Fruit fly (Drosophila melanogaster): Measurements from ENCODE around the gene Flo2.
A peak's percentile ranks its signal among the peaks of the same experiment; 100 is the strongest.

The Flo2 gene

dm6 chrX:14840417-14840872 lies 1.3 kb downstream of the Flo2 start (continued):
- TF ChIP-seq pb (GFP tag; optimal IDR thresholded peaks at IDR 0.05): no peak
- TF ChIP-seq Chrac-16 (GFP tag; optimal IDR thresholded peaks at IDR 0.05): no peak
- no peak for TF ChIP-seq ftz-f1 (GFP tag; optimal IDR thresholded peaks at IDR 0.05)
- no peak for TF ChIP-seq CG15514 (GFP tag; optimal IDR thresholded peaks at IDR 0.05)
- TF ChIP-seq fd102C (GFP tag; optimal IDR thresholded peaks at IDR 0.05): no peak
- TF ChIP-seq btn (GFP tag; optimal IDR thresholded peaks at IDR 0.05): no peak
- no peak for TF ChIP-seq tin (GFP tag; optimal IDR thresholded peaks at IDR 0.05)
- no peak; the same call in 1 of the 2 replicates for TF ChIP-seq bowl (GFP tag; IDR thresholded peaks at IDR 0.05)
- TF ChIP-seq insv (GFP tag; optimal IDR thresholded peaks at IDR 0.05): no peak
- no peak for TF ChIP-seq HHEX (GFP tag; optimal IDR thresholded peaks at IDR 0.05)
- peak; percentile 56 for TF ChIP-seq CG18262 (tag; optimal IDR thresholded peaks at IDR 0.05)
- no peak for TF ChIP-seq Scr (GFP tag; IDR thresholded peaks at IDR 0.05; ENCODE audit: partially characterized antibody)
- no peak for TF ChIP-seq Dll (GFP tag; IDR thresholded peaks at IDR 0.05; ENCODE audit: partially characterized antibody)
- no peak for TF ChIP-seq Max (GFP tag; optimal IDR thresholded peaks at IDR 0.05)
- TF ChIP-seq CG8924 (tag; optimal IDR thresholded peaks at IDR 0.05): peak; percentile 35
- TF ChIP-seq CG3163 (GFP tag; optimal IDR thresholded peaks at IDR 0.05): no peak
- TF ChIP-seq grn (GFP tag; optimal IDR thresholded peaks at IDR 0.05): no peak
- TF ChIP-seq pan (optimal IDR thresholded peaks at IDR 0.05): no peak
- peak in 1 of 2 experiments; percentile 58 for TF ChIP-seq pan (GFP tag; optimal IDR thresholded peaks at IDR 0.05 in 1 of 2, IDR thresholded peaks at IDR 0.05 in 1 of 2)
- no peak for TF ChIP-seq HmgZ (tag; optimal IDR thresholded peaks at IDR 0.05)
- no peak for TF ChIP-seq CG1647 (GFP tag; optimal IDR thresholded peaks at IDR 0.05)
- TF ChIP-seq pnt (GFP tag; optimal IDR thresholded peaks at IDR 0.05): no peak
- peak; percentile 60; the same call in 1 of the 2 replicates for TF ChIP-seq E2f1 (GFP tag; IDR thresholded peaks at IDR 0.05)
- TF ChIP-seq CG11723 (GFP tag; optimal IDR thresholded peaks at IDR 0.05): no peak
- no peak for TF ChIP-seq CG4404 (GFP tag; IDR thresholded peaks at IDR 0.05)
- no peak for TF ChIP-seq CG11398 (GFP tag; optimal IDR thresholded peaks at IDR 0.05)
- TF ChIP-seq p53 (GFP tag; optimal IDR thresholded peaks at IDR 0.05): no peak
- no peak for TF ChIP-seq cato (GFP tag; optimal IDR thresholded peaks at IDR 0.05; ENCODE audit: borderline replicate concordance)
- no peak for TF ChIP-seq HmgD (GFP tag; optimal IDR thresholded peaks at IDR 0.05)
- TF ChIP-seq CG7357 (GFP tag; IDR thresholded peaks at IDR 0.05): no peak
- no peak for TF ChIP-seq ara (GFP tag; IDR thresholded peaks at IDR 0.05)
- peak; percentile 9 for TF ChIP-seq odd (GFP tag; optimal IDR thresholded peaks at IDR 0.05)
- TF ChIP-seq nerfin-2 (GFP tag; IDR thresholded peaks at IDR 0.05; ENCODE audit: partially characterized antibody): no peak
- TF ChIP-seq ro (GFP tag; IDR thresholded peaks at IDR 0.05): no peak
- TF ChIP-seq H2.0 (GFP tag; IDR thresholded peaks at IDR 0.05): no peak
- no peak for TF ChIP-seq CG31224 (GFP tag; IDR thresholded peaks at IDR 0.05)
- no peak for TF ChIP-seq YL-1 (GFP tag; optimal IDR thresholded peaks at IDR 0.05)
- no peak for TF ChIP-seq Vsx1 (GFP tag; optimal IDR thresholded peaks at IDR 0.05)
- TF ChIP-seq Rfx (GFP tag; IDR thresholded peaks at IDR 0.05): peak; percentile 49
- no peak for TF ChIP-seq CG9215 (GFP tag; IDR thresholded peaks at IDR 0.05)
- no peak for TF ChIP-seq dan (GFP tag; IDR thresholded peaks at IDR 0.05)
- TF ChIP-seq sisA (GFP tag; IDR thresholded peaks at IDR 0.05): no peak
- TF ChIP-seq Oaz (GFP tag; IDR thresholded peaks at IDR 0.05): no peak
- no peak for TF ChIP-seq Dref (GFP tag; IDR thresholded peaks at IDR 0.05)
- no peak for TF ChIP-seq hth (optimal IDR thresholded peaks at IDR 0.05)
- no peak for TF ChIP-seq Opbp (GFP tag; IDR thresholded peaks at IDR 0.05; ENCODE audit: partially characterized antibody)
- TF ChIP-seq schlank (tag; optimal IDR thresholded peaks at IDR 0.05): no peak
- TF ChIP-seq Med (GFP tag): no peak
- no peak for TF ChIP-seq CG10431 (GFP tag; optimal IDR thresholded peaks at IDR 0.05)
- TF ChIP-seq tna (GFP tag; IDR thresholded peaks at IDR 0.05; ENCODE audit: partially characterized antibody): no peak
- TF ChIP-seq unpg (GFP tag; optimal IDR thresholded peaks at IDR 0.05): peak; percentile 66
- peak; percentile 34 for TF ChIP-seq CG12659 (GFP tag; optimal IDR thresholded peaks at IDR 0.05)
